Fruit fly (Drosophila melanogaster) whole organism, embryonic: ENCODE results near the gene Cnot4.

Experiments used
- Atf6 ChIP-seq: fragments of 200-800 bp; sonication (Bioruptor generic); IDR thresholded peaks from 2 replicates; pipeline ENCODE4 v1.3.6; 2022; ENCODE audit warnings: missing biosample characterization, missing genetic modification characterization
- CG10267 ChIP-seq: fragments of 200-800 bp; sonication (Bioruptor generic); optimal IDR thresholded peaks from 2 replicates; lab custom pipeline; 2018; ENCODE audit warnings: missing biosample characterization, mild to moderate bottlenecking, missing genetic modification characterization, moderate library complexity
- CG10543 ChIP-seq: fragments of 200-800 bp; sonication (Bioruptor generic); optimal IDR thresholded peaks from 3 replicates; lab custom pipeline; 2017; ENCODE audit warnings: missing biosample characterization, mild to moderate bottlenecking, missing genetic modification characterization, moderate library complexity
- CG12744 ChIP-seq: fragments of 200-800 bp; sonication (Bioruptor generic); optimal IDR thresholded peaks from 2 replicates; lab custom pipeline; 2016; ENCODE audit warnings: missing biosample characterization, missing genetic modification characterization
- CG13123 ChIP-seq: fragments of 200-800 bp; sonication (Bioruptor generic); optimal IDR thresholded peaks from 2 replicates; lab custom pipeline; 2016; ENCODE audit warnings: missing biosample characterization, missing genetic modification characterization
- CG13296 ChIP-seq: fragments of 200-800 bp; sonication (Bioruptor generic); optimal IDR thresholded peaks from 3 replicates; lab custom pipeline; 2018; ENCODE audit warnings: missing biosample characterization, mild to moderate bottlenecking, missing genetic modification characterization
- CG13424 ChIP-seq: fragments of 200-800 bp; sonication (Bioruptor generic); optimal IDR thresholded peaks from 2 replicates; lab custom pipeline; 2019; ENCODE audit warnings: missing biosample characterization, mild to moderate bottlenecking, missing genetic modification characterization, moderate library complexity
- CG14050 ChIP-seq: fragments of 200-800 bp; sonication (Bioruptor generic); IDR thresholded peaks from 3 replicates; pipeline ENCODE4 v1.3.6; 2022; ENCODE audit warnings: missing biosample characterization, missing genetic modification characterization
- CG15601 ChIP-seq: fragments of 200-800 bp; sonication (Bioruptor generic); optimal IDR thresholded peaks from 3 replicates; lab custom pipeline; 2019; ENCODE audit warnings: missing biosample characterization, mild to moderate bottlenecking, missing genetic modification characterization, moderate library complexity
- CG15696 ChIP-seq: fragments of 200-800 bp; sonication (Bioruptor generic); optimal IDR thresholded peaks from 2 replicates; lab custom pipeline; 2019; ENCODE audit warnings: missing biosample characterization, mild to moderate bottlenecking, missing genetic modification characterization, moderate library complexity
- CG17385 ChIP-seq: fragments of 200-800 bp; sonication (Bioruptor generic); optimal IDR thresholded peaks from 3 replicates; lab custom pipeline; 2018; ENCODE audit warnings: missing biosample characterization, mild to moderate bottlenecking, missing genetic modification characterization
- CG18262 ChIP-seq: fragments of 200-800 bp; optimal IDR thresholded peaks from 3 replicates; lab custom pipeline; 2019; ENCODE audit warnings: missing biosample characterization, mild to moderate bottlenecking, missing genetic modification characterization, moderate library complexity
- CG18476 ChIP-seq: fragments of 200-800 bp; sonication (Bioruptor generic); optimal IDR thresholded peaks from 2 replicates; lab custom pipeline; 2016; ENCODE audit warnings: missing biosample characterization, mild to moderate bottlenecking, missing genetic modification characterization
- CG2202 ChIP-seq: fragments of 200-800 bp; sonication (Bioruptor generic); optimal IDR thresholded peaks from 2 replicates; lab custom pipeline; 2018; ENCODE audit warnings: missing biosample characterization, mild to moderate bottlenecking, missing genetic modification characterization
- CG32532 ChIP-seq: fragments of 200-800 bp; sonication (Bioruptor generic); IDR thresholded peaks from 2 replicates; pipeline ENCODE4 v1.3.6; 2022; ENCODE audit warnings: missing biosample characterization, missing genetic modification characterization
- CG32767 ChIP-seq: fragments of 200-800 bp; sonication (Bioruptor generic); IDR thresholded peaks from 2 replicates; pipeline ENCODE4 v1.3.6; 2022; ENCODE audit warnings: missing biosample characterization, missing genetic modification characterization
- CG3281 ChIP-seq: fragments of 200-800 bp; sonication (Bioruptor generic); optimal IDR thresholded peaks from 3 replicates; lab custom pipeline; 2017; ENCODE audit warnings: missing biosample characterization, mild to moderate bottlenecking, missing genetic modification characterization
- CG4360 ChIP-seq: fragments of 200-800 bp; sonication (Bioruptor generic); IDR thresholded peaks from 2 replicates; pipeline ENCODE4 v1.3.6; 2022; ENCODE audit warnings: missing biosample characterization, missing genetic modification characterization
- CG4707 ChIP-seq: fragments of 200-800 bp; sonication (Bioruptor generic); optimal IDR thresholded peaks from 2 replicates; lab custom pipeline; 2018; ENCODE audit warnings: missing biosample characterization, mild to moderate bottlenecking, missing genetic modification characterization, moderate library complexity
- CG6813 ChIP-seq: fragments of 200-800 bp; sonication (Bioruptor generic); optimal IDR thresholded peaks from 2 replicates; lab custom pipeline; 2017; ENCODE audit warnings: missing biosample characterization, missing genetic modification characterization, mild to moderate bottlenecking, moderate library complexity, missing genetic modification reagents
- CG7271 ChIP-seq: fragments of 200-800 bp; sonication (Bioruptor generic); optimal IDR thresholded peaks from 2 replicates; lab custom pipeline; 2018; ENCODE audit warnings: missing biosample characterization, mild to moderate bottlenecking, missing genetic modification characterization, moderate library complexity
- CG7372 ChIP-seq: fragments of 200-800 bp; sonication (Bioruptor generic); IDR thresholded peaks from 2 replicates; pipeline ENCODE4 v1.3.6; 2022; ENCODE audit warnings: missing biosample characterization, missing genetic modification characterization
- Camta ChIP-seq: fragments of 200-800 bp; sonication (Bioruptor generic); optimal IDR thresholded peaks from 2 replicates; lab custom pipeline; 2016; ENCODE audit warnings: missing biosample characterization, missing genetic modification characterization
- Dref ChIP-seq: fragments of 200-800 bp; sonication (Bioruptor generic); IDR thresholded peaks from 2 replicates; pipeline ENCODE4 v1.3.6; 2022; ENCODE audit warnings: missing biosample characterization, missing genetic modification characterization
- Drgx ChIP-seq: fragments of 200-800 bp; sonication (Bioruptor generic); IDR thresholded peaks from 2 replicates; pipeline ENCODE4 v1.3.6; 2022; ENCODE audit warnings: missing biosample characterization, missing genetic modification characterization
- E2f2 ChIP-seq: fragments of 200-800 bp; sonication (Bioruptor generic); IDR thresholded peaks from 2 replicates; pipeline ENCODE4 v1.3.6; 2022; ENCODE audit warnings: missing biosample characterization, missing genetic modification characterization
- ERR ChIP-seq: fragments of 200-800 bp; sonication (Bioruptor generic); optimal IDR thresholded peaks from 2 replicates; lab custom pipeline; 2016; ENCODE audit warnings: missing biosample characterization, missing genetic modification characterization
- HLH3B ChIP-seq: fragments of 200-800 bp; sonication (Bioruptor generic); IDR thresholded peaks from 2 replicates; pipeline ENCODE4 v1.3.6; 2022; ENCODE audit warnings: missing biosample characterization, missing genetic modification characterization
- HLH54F ChIP-seq: fragments of 200-800 bp; sonication (Bioruptor generic); optimal IDR thresholded peaks from 3 replicates; lab custom pipeline; 2016; ENCODE audit warnings: missing biosample characterization, missing genetic modification characterization
- HmgD ChIP-seq: fragments of 200-800 bp; sonication (Bioruptor generic); optimal IDR thresholded peaks from 3 replicates; lab custom pipeline; 2016; ENCODE audit warnings: missing biosample characterization, missing genetic modification characterization
- HmgZ ChIP-seq: fragments of 200-800 bp; sonication (Bioruptor generic); optimal IDR thresholded peaks from 2 replicates; lab custom pipeline; 2018; ENCODE audit warnings: missing biosample characterization, mild to moderate bottlenecking, missing genetic modification characterization
- Mrtf ChIP-seq: fragments of 200-800 bp; sonication (Bioruptor generic); IDR thresholded peaks from 3 replicates; pipeline ENCODE4 v1.3.6; 2022; ENCODE audit warnings: missing biosample characterization, missing genetic modification characterization
- Myb ChIP-seq: fragments of 200-800 bp; sonication (Bioruptor generic); optimal IDR thresholded peaks from 2 replicates; lab custom pipeline; 2016; ENCODE audit warnings: missing biosample characterization, missing genetic modification characterization
- Scr ChIP-seq: fragments of 200-800 bp; sonication (Bioruptor generic); IDR thresholded peaks from 2 replicates; pipeline ENCODE4 v1.3.6; 2022; ENCODE audit warnings: missing biosample characterization, missing genetic modification characterization; ENCODE audit not compliant: partially characterized antibody
- Sox102F ChIP-seq: fragments of 200-800 bp; sonication (Bioruptor generic); optimal IDR thresholded peaks from 2 replicates; lab custom pipeline; 2018; ENCODE audit warnings: missing biosample characterization, mild to moderate bottlenecking, missing genetic modification characterization, moderate library complexity
- Sry-δ ChIP-seq: fragments of 200-800 bp; sonication (Bioruptor generic); optimal IDR thresholded peaks from 2 replicates; lab custom pipeline; 2016; ENCODE audit warnings: missing biosample characterization, missing genetic modification characterization
- ara ChIP-seq: fragments of 200-800 bp; sonication (Bioruptor generic); IDR thresholded peaks from 2 replicates; pipeline ENCODE4 v1.3.6; 2022; ENCODE audit warnings: missing biosample characterization, missing genetic modification characterization
- btn ChIP-seq: fragments of 200-800 bp; sonication (Bioruptor generic); optimal IDR thresholded peaks from 2 replicates; lab custom pipeline; 2016; ENCODE audit warnings: missing biosample characterization, missing genetic modification characterization
- croc ChIP-seq: fragments of 200-800 bp; sonication (Bioruptor generic); conservative IDR thresholded peaks from 3 replicates; pipeline ENCODE4 v1.3.6; 2022; ENCODE audit warnings: missing biosample characterization, missing genetic modification characterization
- crp ChIP-seq, 2 experiments: fragments of 200-800 bp; sonication (Bioruptor generic); optimal IDR thresholded peaks; 2 replicates in 1 of 2; 3 replicates in 1 of 2; lab custom pipeline; 2017; ENCODE audit warnings: missing biosample characterization in 2 of 2, missing genetic modification characterization in 2 of 2, mild to moderate bottlenecking in 1 of 2, moderate library complexity in 1 of 2
- gsb ChIP-seq: fragments of 200-800 bp; sonication (Bioruptor generic); IDR thresholded peaks from 2 replicates; pipeline ENCODE4 v1.3.6; 2022; ENCODE audit warnings: missing biosample characterization, missing genetic modification characterization
- lbe ChIP-seq: fragments of 200-800 bp; sonication (Bioruptor generic); optimal IDR thresholded peaks from 2 replicates; lab custom pipeline; 2016; ENCODE audit warnings: missing biosample characterization, mild to moderate bottlenecking, missing genetic modification characterization
- luna ChIP-seq: fragments of 200-800 bp; sonication (Bioruptor generic); optimal IDR thresholded peaks from 2 replicates; lab custom pipeline; 2016; ENCODE audit warnings: missing biosample characterization, missing genetic modification characterization
- peb ChIP-seq: fragments of 200-800 bp; sonication (Bioruptor generic); IDR thresholded peaks from 2 replicates; pipeline ENCODE4 v1.3.6; 2022; ENCODE audit warnings: missing biosample characterization, missing genetic modification characterization
- pzg ChIP-seq: fragments of 200-800 bp; sonication (Bioruptor generic); optimal IDR thresholded peaks from 3 replicates; lab custom pipeline; 2018; ENCODE audit warnings: missing biosample characterization, mild to moderate bottlenecking, missing genetic modification characterization, moderate library complexity
- run ChIP-seq: fragments of 200-800 bp; sonication (Bioruptor generic); optimal IDR thresholded peaks from 3 replicates; lab custom pipeline; 2018; ENCODE audit warnings: missing biosample characterization, mild to moderate bottlenecking, missing genetic modification characterization
- scrt ChIP-seq: fragments of 200-800 bp; sonication (Bioruptor generic); optimal IDR thresholded peaks from 2 replicates; lab custom pipeline; 2018; ENCODE audit warnings: missing biosample characterization, mild to moderate bottlenecking, missing genetic modification characterization, moderate library complexity
- slbo ChIP-seq: fragments of 200-800 bp; sonication (Bioruptor generic); IDR thresholded peaks from 2 replicates; pipeline ENCODE4 v1.3.6; 2022; ENCODE audit warnings: missing biosample characterization, missing genetic modification characterization
- sna ChIP-seq: fragments of 200-800 bp; sonication (Bioruptor generic); IDR thresholded peaks from 2 replicates; pipeline ENCODE4 v1.3.6; 2022; ENCODE audit warnings: missing biosample characterization, missing genetic modification characterization; ENCODE audit not compliant: partially characterized antibody
- sug ChIP-seq: fragments of 200-800 bp; optimal IDR thresholded peaks from 2 replicates; lab custom pipeline; 2019; ENCODE audit warnings: missing biosample characterization, mild to moderate bottlenecking, missing genetic modification characterization, moderate library complexity
- trh ChIP-seq: fragments of 200-800 bp; sonication (Bioruptor generic); optimal IDR thresholded peaks from 2 replicates; lab custom pipeline; 2016; ENCODE audit warnings: missing biosample characterization, missing genetic modification characterization
- twi ChIP-seq: fragments of 200-800 bp; optimal IDR thresholded peaks from 2 replicates; lab custom pipeline; 2019; ENCODE audit warnings: missing biosample characterization, mild to moderate bottlenecking, missing genetic modification characterization, moderate library complexity
- yki ChIP-seq: fragments of >200 bp; optimal IDR thresholded peaks from 3 replicates; lab custom pipeline; 2018

The Cnot4 gene

DNA sequence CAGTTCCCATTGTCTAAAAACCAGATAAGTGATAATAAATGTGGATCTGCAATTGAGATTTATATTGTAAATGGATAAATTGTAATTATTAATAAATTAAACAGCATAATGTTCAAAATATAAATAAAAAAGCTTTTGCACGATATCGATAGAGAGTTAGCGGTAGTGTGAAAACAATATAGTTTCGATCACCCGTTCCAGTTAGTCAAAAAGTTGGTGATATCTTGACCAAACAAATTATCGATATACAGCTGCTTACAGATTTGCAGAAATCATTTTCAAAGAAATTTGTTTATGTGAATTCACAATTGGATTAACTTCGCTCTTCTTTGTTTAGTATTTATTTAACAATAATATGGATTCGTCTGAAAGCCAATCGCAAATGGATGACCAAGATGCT lies 42.7 kb downstream of the Cnot4 start, which contains the start of gene Nse4:
TSS of gene Nse4 (plus strand) at position 267 of the 400 bp plus-strand sequence.
- TF ChIP-seq CG32532 (GFP tag; lab: Robert Waterston, UW) (no peak), pzg (GFP tag; lab: Kevin White, UChicago) (peak; percentile 61), croc (GFP tag; lab: Robert Waterston, UW) (no peak), luna (GFP tag; lab: Kevin White, UChicago) (no peak), CG13296 (no peak), lbe (no peak), HLH3B (GFP tag; lab: Robert Waterston, UW) (no peak), CG4707 (GFP tag; lab: Kevin White, UChicago) (no peak), Drgx (GFP tag; lab: Robert Waterston, UW) (no peak), CG14050 (GFP tag; lab: Robert Waterston, UW) (no peak), Sox102F (GFP tag; lab: Kevin White, UChicago) (no peak), ara (GFP tag; lab: Robert Waterston, UW) (no peak), CG7372 (GFP tag; lab: Robert Waterston, UW) (no peak), Scr (GFP tag; lab: Robert Waterston, UW) (peak; percentile 79), CG17385 (GFP tag; lab: Kevin White, UChicago) (no peak), trh (GFP tag; lab: Kevin White, UChicago) (no peak), CG32767 (no peak), HLH54F (no peak), CG10267 (tag; lab: Kevin White, UChicago) (peak; percentile 31), CG12744 (GFP tag; lab: Kevin White, UChicago) (no peak), Myb (GFP tag; lab: Kevin White, UChicago) (peak; percentile 4), Dref (GFP tag; lab: Robert Waterston, UW) (peak; percentile 93), HmgZ (tag; lab: Kevin White, UChicago) (peak; percentile 5), ERR (GFP tag; lab: Kevin White, UChicago) (no peak), gsb (GFP tag; lab: Robert Waterston, UW) (no peak), sug (tag; lab: Kevin White, UChicago) (peak; percentile 2), E2f2 (peak; percentile 87), CG2202 (tag; lab: Kevin White, UChicago) (no peak), btn (GFP tag; lab: Kevin White, UChicago) (no peak), CG3281 (no peak), CG4360 (GFP tag; lab: Robert Waterston, UW) (no peak), sna (GFP tag; lab: Robert Waterston, UW) (peak; percentile 83), Camta (GFP tag; lab: Kevin White, UChicago) (no peak), scrt (GFP tag; lab: Kevin White, UChicago) (no peak), CG7271 (tag; lab: Kevin White, UChicago) (no peak), slbo (GFP tag; lab: Robert Waterston, UW) (no peak), CG15601 (tag; lab: Kevin White, UChicago) (no peak), CG18476 (GFP tag; lab: Kevin White, UChicago) (no peak), CG13424 (tag; lab: Kevin White, UChicago) (no peak), Sry-δ (GFP tag; lab: Kevin White, UChicago) (peak; percentile 38), Atf6 (no peak), CG10543 (GFP tag; lab: Kevin White, UChicago) (no peak), yki (no peak), peb (GFP tag; lab: Robert Waterston, UW) (no peak), CG6813 (GFP tag; lab: Kevin White, UChicago) (no peak), twi (tag; lab: Kevin White, UChicago) (no peak), HmgD (no peak), Mrtf (GFP tag; lab: Robert Waterston, UW) (no peak), CG13123 (GFP tag; lab: Kevin White, UChicago) (no peak), CG18262 (tag; lab: Kevin White, UChicago) (no peak), crp (GFP tag; optimal IDR thresholded peaks at IDR 0.05; lab: Kevin White, UChicago) (peak in 1 of 2 experiments; percentile 70), run (tag; lab: Kevin White, UChicago) (no peak), CG15696 (tag; lab: Kevin White, UChicago) (no peak)
